Fruit fly (Drosophila melanogaster): ENCODE results near the gene Srg3.

- TF ChIP-seq brk (GFP tag; optimal IDR thresholded peaks at IDR 0.05) (no peak), pan (optimal IDR thresholded peaks at IDR 0.05) (no peak), Hr83 (GFP tag; optimal IDR thresholded peaks at IDR 0.05; ENCODE audit: poor library complexity, severe bottlenecking) (no peak), psq (GFP tag; optimal IDR thresholded peaks at IDR 0.05) (no peak), Sp1 (GFP tag; optimal IDR thresholded peaks at IDR 0.05) (no peak), rgr (GFP tag; optimal IDR thresholded peaks at IDR 0.05) (no peak), GATAd (GFP tag; optimal IDR thresholded peaks at IDR 0.05) (no peak), N (GFP tag; optimal IDR thresholded peaks at IDR 0.05) (no peak), woc (GFP tag; optimal IDR thresholded peaks at IDR 0.05) (no peak)
These were observed 47.0 kb upstream of the Srg3 start for dm6 chr3L:9396038-9396437.

Measured in whole organism, wandering third instar larva.